Worm (Caenorhabditis elegans): Measurements from ENCODE around the gene mma-1.

Gene mma-1

DNA sequence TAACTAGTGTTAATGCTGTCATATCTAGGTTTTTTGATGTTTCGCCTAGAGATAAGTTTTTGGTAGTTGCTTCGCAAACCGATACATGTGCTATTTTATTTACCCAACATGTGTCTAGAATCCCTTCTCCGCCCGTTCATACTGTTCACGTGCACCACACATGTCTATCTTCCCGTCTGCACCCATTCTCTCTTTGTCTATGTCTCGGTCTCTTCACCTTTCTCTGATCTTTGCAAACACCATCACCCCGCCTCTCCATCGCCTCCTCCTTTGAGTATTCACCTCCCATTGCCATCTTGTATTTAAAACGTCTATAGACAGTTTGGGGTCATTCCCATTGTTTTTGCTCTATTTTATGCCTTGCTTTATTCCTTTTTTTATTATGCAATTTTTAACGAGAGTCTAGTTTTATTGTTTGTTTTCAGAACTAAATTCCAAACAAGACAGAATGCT lies 41.2 kb upstream of the mma-1 start, which contains the start of gene F56H9.2 (continued):
- no peak for TF ChIP-seq nhr-12 (tag; optimal IDR thresholded peaks at IDR 0.05)

DNA sequence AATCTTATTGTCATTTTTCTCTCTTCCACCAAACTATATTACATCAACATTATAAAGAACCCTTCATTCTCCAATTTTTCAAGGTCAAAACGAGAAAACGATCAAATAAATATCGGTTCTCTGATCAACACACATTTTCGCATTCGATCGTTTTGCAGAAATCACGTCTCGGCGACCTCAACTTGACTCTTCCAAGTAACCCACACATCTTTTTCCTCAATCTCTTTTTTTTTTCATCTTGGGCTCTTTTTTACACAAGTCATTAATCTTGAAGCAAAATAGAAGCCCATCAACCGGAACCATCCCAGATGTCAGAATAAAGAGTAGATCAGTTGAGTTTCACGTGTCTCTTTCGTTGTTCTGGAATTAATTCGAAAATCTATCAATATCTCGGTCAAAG lies 40.2 kb upstream of the mma-1 start:
- TF ChIP-seq blmp-1 (tag; optimal IDR thresholded peaks at IDR 0.05) (no peak), lin-13 (tag; optimal IDR thresholded peaks at IDR 0.05) (no peak), ces-1 (GFP tag; optimal IDR thresholded peaks at IDR 0.05) (no peak)

DNA sequence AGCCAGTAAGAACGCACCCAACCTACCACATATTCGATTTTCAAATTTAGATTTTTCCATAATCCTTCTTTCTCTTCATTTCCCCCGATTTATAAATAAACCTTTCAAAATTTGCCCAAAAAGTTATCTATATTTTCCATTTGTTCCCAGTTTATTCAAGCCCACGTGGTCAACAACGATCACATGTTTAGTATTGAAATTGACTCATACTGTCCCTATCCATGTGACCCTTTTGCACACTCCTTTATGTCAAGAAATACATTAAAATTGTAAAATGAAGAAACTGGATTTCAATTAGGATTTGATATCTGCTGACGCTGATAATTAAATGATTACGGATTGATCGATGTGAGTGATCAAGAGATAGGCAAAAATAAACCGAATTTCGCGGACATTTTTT lies 39.1 kb upstream of the mma-1 start:
- TF ChIP-seq nhr-237 (tag; optimal IDR thresholded peaks at IDR 0.05) (no peak), elt-3 (tag; optimal IDR thresholded peaks at IDR 0.05) (no peak), snpc-4 (tag; optimal IDR thresholded peaks at IDR 0.05) (no peak), ceh-83 (GFP tag; optimal IDR thresholded peaks at IDR 0.05) (no peak), hlh-1 (tag; optimal IDR thresholded peaks at IDR 0.05) (no peak), nhr-28 (tag; optimal IDR thresholded peaks at IDR 0.05) (no peak), M03D4.4 (tag; optimal IDR thresholded peaks at IDR 0.05) (no peak), lin-13 (tag; optimal IDR thresholded peaks at IDR 0.05) (no peak), ceh-43 (GFP tag; optimal IDR thresholded peaks at IDR 0.05) (no peak), zip-8 (tag; optimal IDR thresholded peaks at IDR 0.05) (no peak), bed-3 (GFP tag; optimal IDR thresholded peaks at IDR 0.05) (no peak)

DNA sequence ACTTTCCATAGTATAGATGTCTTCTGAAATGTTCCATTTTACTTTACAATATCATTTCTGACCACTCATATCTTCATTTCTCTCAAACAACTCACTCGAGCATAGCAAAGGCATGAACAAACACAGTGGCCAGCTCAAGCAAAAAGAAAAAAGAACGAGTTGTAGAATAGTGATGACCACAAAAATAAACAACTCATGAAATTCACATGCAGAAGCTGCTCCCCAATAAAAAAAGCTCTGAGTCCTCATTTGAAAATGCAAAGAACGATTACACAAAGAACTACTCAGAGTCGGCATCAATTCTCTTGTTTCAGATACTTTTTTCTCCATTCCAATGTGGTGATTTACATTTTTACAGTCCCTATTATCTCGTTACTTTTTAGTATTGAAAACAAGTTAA lies 38.6 kb upstream of the mma-1 start:
- TF ChIP-seq drap-1 (GFP tag; optimal IDR thresholded peaks at IDR 0.05): no peak
- no peak for TF ChIP-seq tbx-8 (GFP tag; optimal IDR thresholded peaks at IDR 0.05)
- no peak for TF ChIP-seq flh-1 (GFP tag; optimal IDR thresholded peaks at IDR 0.05)
- no peak for TF ChIP-seq zip-8 (tag; optimal IDR thresholded peaks at IDR 0.05)
- no peak for TF ChIP-seq lin-32 (GFP tag; optimal IDR thresholded peaks at IDR 0.05)
- TF ChIP-seq snpc-4 (tag; optimal IDR thresholded peaks at IDR 0.05): no peak
- no peak for TF ChIP-seq unc-39 (tag; optimal IDR thresholded peaks at IDR 0.05)
- no peak for TF ChIP-seq M03D4.4 (tag; optimal IDR thresholded peaks at IDR 0.05)
- TF ChIP-seq cnd-1 (tag; optimal IDR thresholded peaks at IDR 0.05): no peak
- no peak for TF ChIP-seq pha-4 (tag; optimal IDR thresholded peaks at IDR 0.05)
- no peak for TF ChIP-seq ztf-11 (tag; optimal IDR thresholded peaks at IDR 0.05)
- TF ChIP-seq ceh-83 (GFP tag; optimal IDR thresholded peaks at IDR 0.05): no peak

DNA sequence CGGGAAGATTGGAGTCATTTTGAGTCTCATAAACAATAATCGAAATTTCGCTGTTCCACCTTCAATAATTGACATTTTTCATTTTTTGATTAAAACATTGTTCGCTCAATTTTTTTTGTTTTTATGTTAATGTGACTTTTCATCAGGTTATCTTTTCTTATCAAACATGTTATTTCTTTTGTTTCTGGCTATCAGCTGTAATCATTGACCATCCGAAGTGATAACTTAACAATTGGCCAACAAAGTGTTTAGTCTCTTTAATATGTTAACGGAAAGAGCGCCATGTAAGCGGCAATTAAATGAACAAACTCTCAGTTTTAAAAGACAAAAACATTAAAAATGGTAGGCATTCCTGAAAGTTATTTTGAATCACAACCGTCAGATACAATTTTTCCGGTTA lies 38.0 kb upstream of the mma-1 start:
- TF ChIP-seq nhr-2 (tag; optimal IDR thresholded peaks at IDR 0.05): no peak
- no peak for TF ChIP-seq unc-120 (tag; optimal IDR thresholded peaks at IDR 0.05; ENCODE audit: poor library complexity, severe bottlenecking)
- TF ChIP-seq lin-13 (tag; optimal IDR thresholded peaks at IDR 0.05): no peak
- no peak for TF ChIP-seq sptf-1 (tag; optimal IDR thresholded peaks at IDR 0.05)
- TF ChIP-seq M03D4.4 (tag; optimal IDR thresholded peaks at IDR 0.05): no peak
- no peak for TF ChIP-seq nhr-28 (tag; optimal IDR thresholded peaks at IDR 0.05)
- TF ChIP-seq mls-2 (tag; optimal IDR thresholded peaks at IDR 0.05): no peak
- no peak for TF ChIP-seq mab-5 (tag; optimal IDR thresholded peaks at IDR 0.05)
- TF ChIP-seq snpc-4 (tag; optimal IDR thresholded peaks at IDR 0.05): no peak
- TF ChIP-seq ceh-83 (GFP tag; optimal IDR thresholded peaks at IDR 0.05): no peak
- TF ChIP-seq hlh-1 (tag; optimal IDR thresholded peaks at IDR 0.05): no peak
- no peak for TF ChIP-seq bed-3 (GFP tag; optimal IDR thresholded peaks at IDR 0.05)
- TF ChIP-seq elt-3 (tag; optimal IDR thresholded peaks at IDR 0.05): no peak
- TF ChIP-seq ces-1 (GFP tag; optimal IDR thresholded peaks at IDR 0.05): no peak
- TF ChIP-seq ham-2 (GFP tag; optimal IDR thresholded peaks at IDR 0.05): no peak
- TF ChIP-seq mep-1 (tag; optimal IDR thresholded peaks at IDR 0.05): no peak
- no peak for TF ChIP-seq nhr-76 (tag; optimal IDR thresholded peaks at IDR 0.05)
- TF ChIP-seq ceh-39 (tag; optimal IDR thresholded peaks at IDR 0.05): no peak
- TF ChIP-seq drap-1 (GFP tag; optimal IDR thresholded peaks at IDR 0.05): no peak
- TF ChIP-seq flh-1 (GFP tag; optimal IDR thresholded peaks at IDR 0.05): no peak

DNA sequence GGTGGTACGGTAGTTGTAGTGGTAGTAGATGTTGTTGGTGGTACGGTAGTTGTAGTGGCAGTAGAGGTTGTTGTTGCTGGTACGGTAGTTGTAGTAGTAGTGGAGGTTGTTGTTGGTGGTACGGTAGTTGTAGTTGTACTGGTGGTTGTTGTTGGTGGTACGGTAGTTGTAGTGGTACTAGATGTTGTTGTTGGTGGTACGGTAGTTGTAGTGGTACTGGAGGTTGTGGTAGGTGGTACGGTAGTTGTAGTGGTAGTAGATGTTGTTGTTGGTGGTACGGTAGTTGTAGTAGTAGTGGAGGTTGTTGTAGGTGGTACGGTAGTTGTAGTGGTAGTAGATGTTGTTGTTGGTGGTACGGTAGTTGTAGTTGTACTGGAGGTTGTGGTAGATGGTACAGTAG lies 37.0 kb upstream of the mma-1 start:
- TF ChIP-seq flh-1 (GFP tag; optimal IDR thresholded peaks at IDR 0.05) (peak; percentile 19), sptf-1 (tag; optimal IDR thresholded peaks at IDR 0.05) (no peak)
